Worm (Caenorhabditis elegans) whole organism, young adult: Measurements from ENCODE around the gene F28B1.9.

Experiments used
- pbrm-1 ChIP-seq: fragments of 200-800 bp; sonication (Bioruptor generic); IDR thresholded peaks from 2 replicates; pipeline ENCODE4 v1.3.6; 2022; ENCODE audit warnings: missing genetic modification reagents, missing genetic modification characterization, missing compliant biosample characterization
- sea-2 ChIP-seq: fragments of 200-800 bp; sonication (Bioruptor generic); IDR thresholded peaks from 2 replicates; pipeline ENCODE4 v1.3.6; 2022; ENCODE audit warnings: missing genetic modification characterization, missing compliant biosample characterization
- snpc-4 ChIP-seq, 5 experiments: fragments of 150-350 bp in 1 of 5; sonication (generic microtip) in 4 of 5; optimal IDR thresholded peaks; 2 replicates each; lab custom pipeline; 2014 to 2018; ENCODE audit warnings: missing genetic modification characterization in 5 of 5, missing biosample characterization in 3 of 5, antibody characterized with exemption in 2 of 5, mild to moderate bottlenecking in 2 of 5, missing compliant biosample characterization in 2 of 5, missing genotype in 2 of 5, moderate library complexity in 2 of 5, missing genetic modification reagents in 1 of 5
- unc-62 ChIP-seq: fragments of 150-350 bp; optimal IDR thresholded peaks from 2 replicates; lab custom pipeline; 2014; ENCODE audit warnings: missing biosample characterization, missing genetic modification reagents, missing genetic modification characterization

DNA sequence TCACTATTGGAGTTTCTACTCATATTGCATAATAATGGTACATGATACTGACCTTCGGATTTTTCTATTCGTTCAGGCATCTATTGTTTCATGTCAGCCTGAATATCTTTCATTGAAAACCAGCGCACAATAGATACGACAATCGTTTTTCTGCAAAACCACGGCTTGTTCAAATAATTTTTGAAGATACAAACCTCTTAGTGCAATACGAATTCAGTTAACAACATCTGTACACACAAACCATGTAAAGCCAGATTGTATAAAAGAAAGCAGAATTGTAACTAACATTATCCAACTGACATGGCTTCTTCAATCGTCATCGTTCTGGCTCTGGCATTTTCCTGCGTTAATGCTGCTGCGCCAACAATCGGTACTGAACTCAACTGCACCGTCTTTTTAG, 43.8 kb downstream of the F28B1.9 start, which contains the start of gene ZK218.7:
- TF ChIP-seq unc-62 (GFP tag; lab: Kevin White, UChicago): no peak
- no peak for TF ChIP-seq pbrm-1 (GFP tag; lab: Robert Waterston, UW)
- no peak for TF ChIP-seq sea-2 (GFP tag; lab: Robert Waterston, UW)
- TF ChIP-seq snpc-4 (GFP tag; optimal IDR thresholded peaks at IDR 0.05; lab: Kevin White, UChicago): no peak
- TF ChIP-seq snpc-4 (tag; optimal IDR thresholded peaks at IDR 0.05; lab: Kevin White, UChicago): no peak
